Worm (Caenorhabditis elegans) whole organism, young adult: ENCODE data around the gene C54C6.5.

ENCODE experiments used
- B0261.1 ChIP-seq: sonication (generic microtip); optimal IDR thresholded peaks from 2 replicates; lab custom pipeline; 2016; ENCODE audit warnings: mild to moderate bottlenecking, missing genetic modification characterization, moderate library complexity, missing compliant biosample characterization
- F52B5.7 ChIP-seq: sonication (generic microtip); optimal IDR thresholded peaks from 2 replicates; lab custom pipeline; 2016; ENCODE audit warnings: mild to moderate bottlenecking, missing genetic modification characterization, missing compliant biosample characterization
- Y79H2A.3 ChIP-seq: fragments of 200-800 bp; sonication (Bioruptor generic); conservative IDR thresholded peaks from 2 replicates; pipeline ENCODE4 v1.3.6; 2022; ENCODE audit warnings: missing genetic modification reagents, missing genetic modification characterization, missing compliant biosample characterization
- attf-6 ChIP-seq: fragments of 200-800 bp; sonication (Bioruptor generic); IDR thresholded peaks from 2 replicates; pipeline ENCODE4 v1.3.6; 2022; ENCODE audit warnings: missing genetic modification reagents, missing genetic modification characterization, missing compliant biosample characterization
- dpl-1 ChIP-seq: fragments of 150-350 bp; optimal IDR thresholded peaks from 2 replicates; lab custom pipeline; 2014; ENCODE audit warnings: missing biosample characterization, missing genetic modification reagents, missing genetic modification characterization
- snpc-4 ChIP-seq, 5 experiments: fragments of 150-350 bp in 1 of 5; sonication (generic microtip) in 4 of 5; optimal IDR thresholded peaks; 2 replicates each; lab custom pipeline; 2014 to 2018; ENCODE audit warnings: missing genetic modification characterization in 5 of 5, missing biosample characterization in 3 of 5, antibody characterized with exemption in 2 of 5, mild to moderate bottlenecking in 2 of 5, missing compliant biosample characterization in 2 of 5, missing genotype in 2 of 5, moderate library complexity in 2 of 5, missing genetic modification reagents in 1 of 5
- tbx-9 ChIP-seq: sonication (generic microtip); optimal IDR thresholded peaks from 2 replicates; lab custom pipeline; 2016; ENCODE audit warnings: borderline replicate concordance, missing genetic modification characterization, inconsistent platforms, missing compliant biosample characterization
- unc-62 ChIP-seq: fragments of 150-350 bp; optimal IDR thresholded peaks from 2 replicates; lab custom pipeline; 2014; ENCODE audit warnings: missing biosample characterization, missing genetic modification reagents, missing genetic modification characterization
- ztf-28 ChIP-seq: fragments of 200-800 bp; sonication (Bioruptor generic); IDR thresholded peaks from 2 replicates; pipeline ENCODE4 v1.3.6; 2022; ENCODE audit warnings: missing genetic modification reagents, missing genetic modification characterization, missing compliant biosample characterization
- ztf-3 ChIP-seq: fragments of 200-800 bp; sonication (Bioruptor generic); optimal IDR thresholded peaks from 2 replicates; lab custom pipeline; 2018; ENCODE audit warnings: mild to moderate bottlenecking, missing genetic modification characterization, missing compliant biosample characterization

DNA sequence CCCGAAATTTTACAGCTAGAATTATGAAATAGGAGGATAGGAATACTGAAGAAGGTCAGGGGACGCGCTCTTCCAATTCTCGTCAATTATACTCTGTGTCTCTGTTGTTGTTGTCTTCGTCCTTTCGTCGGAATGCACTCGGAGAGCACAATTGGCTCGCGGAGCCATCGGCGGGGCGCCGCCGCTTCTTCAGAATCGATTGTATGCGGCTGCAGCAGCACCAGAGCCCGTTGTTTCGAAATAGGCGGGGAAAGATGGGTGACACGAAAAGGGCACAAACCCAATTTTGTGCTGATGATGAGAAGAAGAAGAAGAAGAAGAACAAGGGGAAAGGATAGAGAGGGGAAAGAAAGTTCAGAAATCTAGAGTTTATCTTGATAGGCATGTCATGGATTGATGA is 7.5 kb downstream of the C54C6.5 start:
- no peak for TF ChIP-seq ztf-3 (GFP tag; lab: Kevin White, UChicago)
- no peak for TF ChIP-seq F52B5.7
- no peak for TF ChIP-seq Y79H2A.3 (GFP tag; lab: Robert Waterston, UW)
- TF ChIP-seq unc-62, result no peak
- TF ChIP-seq dpl-1 (GFP tag; lab: Kevin White, UChicago), result no peak
- TF ChIP-seq snpc-4 (GFP tag; optimal IDR thresholded peaks at IDR 0.05; lab: Kevin White, UChicago), result no peak
- TF ChIP-seq snpc-4 (tag; optimal IDR thresholded peaks at IDR 0.05; lab: Kevin White, UChicago), result no peak
- TF ChIP-seq attf-6 (GFP tag; lab: Robert Waterston, UW), result no peak
- TF ChIP-seq ztf-28 (GFP tag; lab: Robert Waterston, UW), result no peak
- TF ChIP-seq B0261.1 (tag; lab: Kevin White, UChicago), result no peak
- TF ChIP-seq tbx-9 (tag; lab: Kevin White, UChicago), result no peak
